Fruit fly (Drosophila melanogaster) whole organism, embryonic: ENCODE data around the gene CG46309.
A peak's percentile ranks its signal among the peaks of the same experiment; 100 is the strongest.

Source experiments
- Adf1 ChIP-seq: fragments of 200-800 bp; sonication (Bioruptor generic); IDR thresholded peaks from 2 replicates; pipeline ENCODE4 v1.3.6; 2022; ENCODE audit warnings: missing biosample characterization, missing genetic modification characterization
- Aef1 ChIP-seq: fragments of 200-800 bp; sonication (Bioruptor generic); IDR thresholded peaks from 3 replicates; pipeline ENCODE4 v1.3.6; 2022; ENCODE audit warnings: missing biosample characterization, missing genetic modification characterization
- Bgb ChIP-seq: fragments of 200-800 bp; sonication (Bioruptor generic); IDR thresholded peaks from 2 replicates; pipeline ENCODE4 v1.3.6; 2022; ENCODE audit warnings: missing biosample characterization, missing genetic modification characterization; ENCODE audit not compliant: partially characterized antibody
- CG10209 ChIP-seq: fragments of 200-800 bp; sonication (Bioruptor generic); optimal IDR thresholded peaks from 3 replicates; lab custom pipeline; 2017; ENCODE audit warnings: missing biosample characterization, mild to moderate bottlenecking, missing genetic modification characterization, missing genetic modification reagents
- CG13424 ChIP-seq: fragments of 200-800 bp; sonication (Bioruptor generic); optimal IDR thresholded peaks from 2 replicates; lab custom pipeline; 2019; ENCODE audit warnings: missing biosample characterization, mild to moderate bottlenecking, missing genetic modification characterization, moderate library complexity
- CG16863 ChIP-seq: fragments of 200-800 bp; sonication (Bioruptor generic); optimal IDR thresholded peaks from 3 replicates; lab custom pipeline; 2016; ENCODE audit warnings: missing biosample characterization, missing genetic modification characterization
- CG2199 ChIP-seq: fragments of 200-800 bp; sonication (Bioruptor generic); IDR thresholded peaks from 3 replicates; pipeline ENCODE4 v1.3.6; 2022; ENCODE audit warnings: missing biosample characterization, missing genetic modification characterization
- CG3163 ChIP-seq: fragments of 200-800 bp; sonication (Bioruptor generic); optimal IDR thresholded peaks from 3 replicates; lab custom pipeline; 2016; ENCODE audit warnings: missing biosample characterization, missing genetic modification characterization
- CG32767 ChIP-seq: fragments of 200-800 bp; sonication (Bioruptor generic); IDR thresholded peaks from 2 replicates; pipeline ENCODE4 v1.3.6; 2022; ENCODE audit warnings: missing biosample characterization, missing genetic modification characterization
- CG34224 ChIP-seq: fragments of 200-800 bp; sonication (Bioruptor generic); IDR thresholded peaks from 3 replicates; pipeline ENCODE4 v1.3.6; 2022; ENCODE audit warnings: missing biosample characterization, missing genetic modification characterization; ENCODE audit not compliant: partially characterized antibody
- Dp ChIP-seq: fragments of 200-800 bp; sonication (Bioruptor generic); optimal IDR thresholded peaks from 2 replicates; lab custom pipeline; 2018; ENCODE audit warnings: missing biosample characterization, mild to moderate bottlenecking, missing genetic modification characterization, moderate library complexity
- Drgx ChIP-seq: fragments of 200-800 bp; sonication (Bioruptor generic); IDR thresholded peaks from 2 replicates; pipeline ENCODE4 v1.3.6; 2022; ENCODE audit warnings: missing biosample characterization, missing genetic modification characterization
- Eip74EF ChIP-seq, 2 experiments: fragments of 200-800 bp in 1 of 2; fragments of >200 bp in 1 of 2; sonication (Bioruptor generic) in 1 of 2; optimal IDR thresholded peaks; 2 replicates each; lab custom pipeline; 2017 to 2019; ENCODE audit warnings: missing biosample characterization in 2 of 2, missing genetic modification characterization in 2 of 2, mild to moderate bottlenecking in 1 of 2, moderate library complexity in 1 of 2
- Gsc ChIP-seq: fragments of 200-800 bp; sonication (Bioruptor generic); IDR thresholded peaks from 2 replicates; pipeline ENCODE4 v1.3.6; 2022; ENCODE audit warnings: missing biosample characterization, missing genetic modification characterization
- Lim3 ChIP-seq: fragments of 200-800 bp; sonication (Bioruptor generic); IDR thresholded peaks from 2 replicates; pipeline ENCODE4 v1.3.6; 2022; ENCODE audit warnings: missing biosample characterization, missing genetic modification characterization
- MBD-R2 ChIP-seq: fragments of 200-800 bp; sonication (Bioruptor generic); IDR thresholded peaks from 2 replicates; pipeline ENCODE4 v1.3.6; 2022; ENCODE audit warnings: missing biosample characterization, missing genetic modification characterization
- Nf-YA ChIP-seq: fragments of 200-800 bp; sonication (Bioruptor generic); IDR thresholded peaks from 2 replicates; pipeline ENCODE4 v1.3.6; 2022; ENCODE audit warnings: missing biosample characterization, missing genetic modification characterization
- Nf-YB ChIP-seq: fragments of 200-800 bp; sonication (Bioruptor generic); optimal IDR thresholded peaks from 3 replicates; lab custom pipeline; 2019; ENCODE audit warnings: missing biosample characterization, mild to moderate bottlenecking, missing genetic modification characterization, moderate library complexity
- Opbp ChIP-seq: fragments of 200-800 bp; sonication (Bioruptor generic); IDR thresholded peaks from 3 replicates; pipeline ENCODE4 v1.3.6; 2022; ENCODE audit warnings: missing biosample characterization, missing genetic modification characterization; ENCODE audit not compliant: partially characterized antibody
- Sin3A ChIP-seq: fragments of >200 bp; optimal IDR thresholded peaks from 2 replicates; lab custom pipeline; 2018
- Trl ChIP-seq, 3 experiments: fragments of >200 bp in 2 of 3; fragments of 200-800 bp in 1 of 3; sonication (Bioruptor generic) in 1 of 3; optimal IDR thresholded peaks; 2 replicates in 1 of 3; 3 replicates in 2 of 3; lab custom pipeline; 2016 to 2017; ENCODE audit warnings: missing biosample characterization in 1 of 3, missing genetic modification characterization in 1 of 3
- ab ChIP-seq: fragments of 200-800 bp; sonication (Bioruptor generic); optimal IDR thresholded peaks from 2 replicates; lab custom pipeline; 2016; ENCODE audit warnings: missing biosample characterization, missing genetic modification characterization
- ato ChIP-seq: fragments of 200-800 bp; sonication (Bioruptor generic); IDR thresholded peaks from 2 replicates; pipeline ENCODE4 v1.3.6; 2022; ENCODE audit warnings: missing biosample characterization, missing genetic modification characterization; ENCODE audit not compliant: partially characterized antibody
- cad ChIP-seq: fragments of >200 bp; optimal IDR thresholded peaks from 2 replicates; lab custom pipeline; 2017; ENCODE audit warnings: missing biosample characterization, missing genetic modification characterization
- cg ChIP-seq: fragments of 200-800 bp; sonication (Bioruptor generic); optimal IDR thresholded peaks from 3 replicates; lab custom pipeline; 2019; ENCODE audit warnings: missing biosample characterization, mild to moderate bottlenecking, missing genetic modification characterization, moderate library complexity
- chinmo ChIP-seq: fragments of 200-800 bp; sonication (Bioruptor generic); IDR thresholded peaks from 4 replicates; pipeline ENCODE4 v1.3.6; 2022; ENCODE audit warnings: missing biosample characterization, missing genetic modification characterization; ENCODE audit not compliant: partially characterized antibody
- chm ChIP-seq: fragments of 200-800 bp; sonication (Bioruptor generic); IDR thresholded peaks from 2 replicates; pipeline ENCODE4 v1.3.6; 2022; ENCODE audit warnings: missing biosample characterization, missing genetic modification characterization
- da ChIP-seq: fragments of 200-800 bp; sonication (Bioruptor generic); optimal IDR thresholded peaks from 2 replicates; lab custom pipeline; 2016; ENCODE audit warnings: missing biosample characterization, missing genetic modification characterization
- ewg ChIP-seq: fragments of 200-800 bp; sonication (Bioruptor generic); optimal IDR thresholded peaks from 3 replicates; lab custom pipeline; 2017; ENCODE audit warnings: mild to moderate bottlenecking, missing biosample characterization, missing genetic modification reagents, missing genetic modification characterization
- eyg ChIP-seq: fragments of 200-800 bp; sonication (Bioruptor generic); optimal IDR thresholded peaks from 3 replicates; lab custom pipeline; 2016; ENCODE audit warnings: missing biosample characterization, missing genetic modification characterization
- ftz-f1 ChIP-seq: fragments of 200-800 bp; sonication (Bioruptor generic); optimal IDR thresholded peaks from 2 replicates; lab custom pipeline; 2016; ENCODE audit warnings: missing biosample characterization, missing genetic modification characterization
- grn ChIP-seq: fragments of 200-800 bp; sonication (Bioruptor generic); optimal IDR thresholded peaks from 3 replicates; lab custom pipeline; 2017; ENCODE audit warnings: missing biosample characterization, missing genetic modification characterization
- kah ChIP-seq: fragments of 200-800 bp; sonication (Bioruptor generic); optimal IDR thresholded peaks from 2 replicates; lab custom pipeline; 2018; ENCODE audit warnings: missing biosample characterization, mild to moderate bottlenecking, missing genetic modification characterization
- kni ChIP-seq: fragments of 200-800 bp; sonication (Bioruptor generic); optimal IDR thresholded peaks from 3 replicates; lab custom pipeline; 2017; ENCODE audit warnings: mild to moderate bottlenecking, missing biosample characterization, missing genetic modification reagents, missing genetic modification characterization
- lilli ChIP-seq: fragments of 200-800 bp; sonication (Bioruptor generic); optimal IDR thresholded peaks from 3 replicates; lab custom pipeline; 2016; ENCODE audit warnings: missing biosample characterization, missing genetic modification characterization
- nerfin-2 ChIP-seq: fragments of 200-800 bp; sonication (Bioruptor generic); IDR thresholded peaks from 2 replicates; pipeline ENCODE4 v1.3.6; 2022; ENCODE audit warnings: missing biosample characterization, missing genetic modification characterization; ENCODE audit not compliant: partially characterized antibody
- pfk ChIP-seq: fragments of 200-800 bp; sonication (Bioruptor generic); optimal IDR thresholded peaks from 2 replicates; lab custom pipeline; 2018; ENCODE audit warnings: missing biosample characterization, mild to moderate bottlenecking, missing genetic modification characterization, moderate library complexity
- ranshi ChIP-seq: fragments of 200-800 bp; sonication (Bioruptor generic); IDR thresholded peaks from 2 replicates; pipeline ENCODE4 v1.3.6; 2022; ENCODE audit warnings: missing biosample characterization, missing genetic modification characterization
- schlank ChIP-seq: fragments of 200-800 bp; sonication (Bioruptor generic); optimal IDR thresholded peaks from 2 replicates; lab custom pipeline; 2018; ENCODE audit warnings: missing biosample characterization, mild to moderate bottlenecking, missing genetic modification characterization
- scrt ChIP-seq: fragments of 200-800 bp; sonication (Bioruptor generic); optimal IDR thresholded peaks from 2 replicates; lab custom pipeline; 2018; ENCODE audit warnings: missing biosample characterization, mild to moderate bottlenecking, missing genetic modification characterization, moderate library complexity
- seq ChIP-seq: fragments of 200-800 bp; sonication (Bioruptor generic); IDR thresholded peaks from 2 replicates; pipeline ENCODE4 v1.3.6; 2022; ENCODE audit warnings: missing biosample characterization, missing genetic modification characterization
- stc ChIP-seq: fragments of 200-800 bp; sonication (Bioruptor generic); IDR thresholded peaks from 2 replicates; pipeline ENCODE4 v1.3.6; 2022; ENCODE audit warnings: missing biosample characterization, missing genetic modification characterization
- tll ChIP-seq, 2 experiments: fragments of 200-800 bp in 1 of 2; fragments of >200 bp in 1 of 2; sonication (Bioruptor generic) in 1 of 2; optimal IDR thresholded peaks; 2 replicates each; lab custom pipeline; 2017 to 2019; ENCODE audit warnings: missing biosample characterization in 2 of 2, missing genetic modification characterization in 2 of 2, mild to moderate bottlenecking in 1 of 2, moderate library complexity in 1 of 2
- ttk ChIP-seq: fragments of 200-800 bp; sonication (Bioruptor generic); IDR thresholded peaks from 2 replicates; pipeline ENCODE4 v2.1.2; 2022; ENCODE audit warnings: missing biosample characterization, missing genetic modification characterization
- zfh1 ChIP-seq: fragments of 200-800 bp; sonication (Bioruptor generic); IDR thresholded peaks from 3 replicates; pipeline ENCODE4 v1.3.6; 2022; ENCODE audit warnings: missing biosample characterization, missing genetic modification characterization

The CG46309 gene

dm6 chr2L:16255232-16256117 is 3.9 kb upstream of the CG46309 start (continued):
- no peak for TF ChIP-seq Opbp
- TF ChIP-seq Eip74EF (GFP tag; optimal IDR thresholded peaks at IDR 0.05; lab: Kevin White, UChicago) = no peak
- peak; percentile 48 for TF ChIP-seq kni (GFP tag; lab: Kevin White, UChicago)
- TF ChIP-seq CG2199 (GFP tag; lab: Robert Waterston, UW) = peak; percentile 70; the same call in 1 of the 3 replicates
- no peak for TF ChIP-seq ttk (GFP tag; lab: Robert Waterston, UW)
- TF ChIP-seq chm (GFP tag; lab: Robert Waterston, UW) = no peak
- 0 out of 4 replicates have a peak, but pooled peaks have one; percentile 50 for TF ChIP-seq chinmo (GFP tag; lab: Robert Waterston, UW)

DNA sequence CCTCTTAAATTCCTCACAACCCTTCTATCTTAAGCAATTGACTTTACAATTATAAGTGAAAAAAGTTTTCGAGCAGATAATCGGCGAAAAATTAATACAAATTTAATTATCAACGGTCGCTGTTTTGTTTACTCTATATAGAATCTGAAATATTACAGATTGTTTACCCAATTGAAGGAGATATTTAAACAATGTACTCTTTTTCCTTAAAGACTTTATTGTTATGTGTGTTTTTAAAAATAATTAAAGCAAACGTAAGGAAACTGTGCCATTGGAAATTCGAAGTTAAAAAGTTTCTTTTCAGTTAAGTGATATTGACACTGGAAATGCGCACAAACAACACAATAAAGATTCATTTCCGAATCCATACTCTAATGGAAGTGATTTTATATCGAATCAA is 9.9 kb downstream of the CG46309 start, which contains the start of gene CG42818:
Gene CG42818, plus strand, starts transcription at position 301 of the 400 bp plus-strand sequence.
- TF ChIP-seq ato (GFP tag; lab: Robert Waterston, UW) (no peak), MBD-R2 (GFP tag; lab: Robert Waterston, UW) (no peak), CG10209 (GFP tag; lab: Kevin White, UChicago) (no peak), CG16863 (no peak), eyg (GFP tag; lab: Kevin White, UChicago) (no peak), Aef1 (GFP tag; lab: Robert Waterston, UW) (no peak), stc (no peak), lilli (no peak), Sin3A (lab: Kevin White, UChicago) (no peak), CG13424 (tag; lab: Kevin White, UChicago) (no peak)
- TF ChIP-seq, all 482 proteins: peak for 0

dm6 chr2L:16234817-16235216 is 16.8 kb downstream of the CG46309 start:
- no peak for TF ChIP-seq ftz-f1 (GFP tag; lab: Kevin White, UChicago)
- TF ChIP-seq cg (GFP tag; lab: Kevin White, UChicago) = no peak
- no peak for TF ChIP-seq MBD-R2 (GFP tag; lab: Robert Waterston, UW)
- TF ChIP-seq nerfin-2 = no peak
- TF ChIP-seq Adf1 (GFP tag; lab: Robert Waterston, UW) = peak; percentile 87
- no peak for TF ChIP-seq seq (GFP tag; lab: Robert Waterston, UW)
- no peak for TF ChIP-seq Nf-YA
- no peak for TF ChIP-seq Dp
- TF ChIP-seq da (GFP tag; lab: Kevin White, UChicago) = no peak
- peak; percentile 59 for TF ChIP-seq ewg
- TF ChIP-seq Nf-YB (GFP tag; lab: Kevin White, UChicago) = no peak
- TF ChIP-seq ab (GFP tag; lab: Kevin White, UChicago) = no peak
- no peak for TF ChIP-seq schlank (tag; lab: Kevin White, UChicago)
- TF ChIP-seq Trl (optimal IDR thresholded peaks at IDR 0.05; lab: Kevin White, UChicago) = peak; percentile 36 to 58
- TF ChIP-seq Trl (GFP tag; optimal IDR thresholded peaks at IDR 0.05; lab: Kevin White, UChicago) = no peak
- no peak for TF ChIP-seq CG16863
- no peak for TF ChIP-seq ranshi (GFP tag; lab: Robert Waterston, UW)
- TF ChIP-seq Gsc = no peak
- no peak for TF ChIP-seq CG32767 (GFP tag; lab: Robert Waterston, UW)
- no peak for TF ChIP-seq pfk (GFP tag; lab: Kevin White, UChicago)
- TF ChIP-seq Lim3 = no peak
- 0 out of 3 replicates have a peak, but pooled peaks have one; percentile 33 for TF ChIP-seq CG34224 (GFP tag; lab: Robert Waterston, UW)
- no peak for TF ChIP-seq grn (GFP tag; lab: Kevin White, UChicago)
- no peak for TF ChIP-seq cad (GFP tag; lab: Kevin White, UChicago)
- TF ChIP-seq kah (GFP tag; lab: Kevin White, UChicago) = peak; percentile 98
- TF ChIP-seq zfh1 = no peak
- peak; percentile 97 for TF ChIP-seq scrt (GFP tag; lab: Kevin White, UChicago)
- TF ChIP-seq CG3163 = peak; percentile 90
- no peak for TF ChIP-seq Drgx (GFP tag; lab: Robert Waterston, UW)
- no peak for TF ChIP-seq Bgb (GFP tag; lab: Robert Waterston, UW)
- peak in 1 of 2 experiments; percentile 14 for TF ChIP-seq tll (GFP tag; optimal IDR thresholded peaks at IDR 0.05; lab: Kevin White, UChicago)
